Fruit fly (Drosophila melanogaster): ENCODE measurements around the gene CG31223.

DNA sequence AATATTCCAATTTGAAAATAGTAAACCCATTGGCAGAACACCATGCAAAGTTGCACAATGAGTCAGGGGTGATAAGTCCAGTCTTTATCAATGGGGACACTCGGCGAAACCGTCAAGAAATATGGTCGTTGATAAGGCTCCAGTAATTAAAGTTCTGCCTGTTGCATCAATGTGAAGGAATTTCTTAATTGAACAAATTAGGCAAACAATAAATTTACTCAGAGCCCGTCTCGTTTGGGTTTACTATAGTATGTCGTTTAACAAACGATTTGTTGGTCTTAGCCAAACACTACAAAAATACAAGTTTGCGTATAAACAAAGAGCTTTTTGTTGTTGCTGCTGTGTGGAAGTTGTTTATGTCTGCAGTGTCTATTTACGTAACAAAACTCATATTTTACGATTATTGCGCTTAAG lies 3.9 kb downstream of the CG31223 start:
- TF ChIP-seq CTCF (optimal IDR thresholded peaks at IDR 0.05) = no peak
- no peak for TF ChIP-seq CG8478 (optimal IDR thresholded peaks at IDR 0.05)

All from S2 (cell line).